Fruit fly (Drosophila melanogaster) whole organism, prepupa: ENCODE data around the gene CG7370.

Source experiments
- Blimp-1 ChIP-seq: fragments of 200-800 bp; sonication (Bioruptor generic); optimal IDR thresholded peaks from 3 replicates; lab custom pipeline; 2017; ENCODE audit warnings: missing biosample characterization, missing genetic modification characterization, mild to moderate bottlenecking, moderate library complexity, missing genetic modification reagents
- CG10669 ChIP-seq: fragments of 200-800 bp; sonication (Bioruptor generic); optimal IDR thresholded peaks from 3 replicates; lab custom pipeline; 2018; ENCODE audit warnings: missing biosample characterization, mild to moderate bottlenecking, missing genetic modification characterization, moderate library complexity
- CG11294 ChIP-seq: fragments of 200-800 bp; sonication (Bioruptor generic); IDR thresholded peaks from 2 replicates; pipeline ENCODE4 v1.3.6; 2022; ENCODE audit warnings: missing biosample characterization, missing genetic modification characterization
- CG11762 ChIP-seq: fragments of 200-800 bp; sonication (Bioruptor generic); optimal IDR thresholded peaks from 3 replicates; lab custom pipeline; 2016; ENCODE audit warnings: missing biosample characterization, missing genetic modification characterization; ENCODE audit not compliant: insufficient read depth
- CG11902 ChIP-seq: fragments of 200-800 bp; sonication (Bioruptor generic); optimal IDR thresholded peaks from 3 replicates; lab custom pipeline; 2016; ENCODE audit warnings: missing biosample characterization, missing genetic modification characterization
- CG15336 ChIP-seq: fragments of 200-800 bp; sonication (Bioruptor generic); IDR thresholded peaks from 2 replicates; pipeline ENCODE4 v1.3.6; 2022; ENCODE audit warnings: missing biosample characterization, missing genetic modification characterization
- CG16779 ChIP-seq: fragments of 200-800 bp; sonication (Bioruptor generic); optimal IDR thresholded peaks from 3 replicates; lab custom pipeline; 2017; ENCODE audit warnings: missing biosample characterization, mild to moderate bottlenecking, missing genetic modification characterization
- CG31627 ChIP-seq: fragments of 200-800 bp; sonication (Bioruptor generic); optimal IDR thresholded peaks from 3 replicates; lab custom pipeline; 2016; ENCODE audit warnings: missing biosample characterization, missing genetic modification characterization
- CG34406 ChIP-seq: fragments of 200-800 bp; sonication (Bioruptor generic); optimal IDR thresholded peaks from 3 replicates; lab custom pipeline; 2016; ENCODE audit warnings: missing biosample characterization, missing genetic modification characterization
- CG6163 ChIP-seq: fragments of 200-800 bp; sonication (Bioruptor generic); IDR thresholded peaks from 3 replicates; pipeline ENCODE4 v1.3.6; 2022; ENCODE audit warnings: missing biosample characterization, missing genetic modification characterization
- CG6276 ChIP-seq: fragments of 200-800 bp; sonication (Bioruptor generic); optimal IDR thresholded peaks from 2 replicates; lab custom pipeline; 2017; ENCODE audit warnings: missing biosample characterization, mild to moderate bottlenecking, missing genetic modification characterization
- CG6792 ChIP-seq: fragments of 200-800 bp; sonication (Bioruptor generic); optimal IDR thresholded peaks from 3 replicates; lab custom pipeline; 2016; ENCODE audit warnings: missing biosample characterization, missing genetic modification characterization
- CG6808 ChIP-seq: fragments of 200-800 bp; sonication (Bioruptor generic); optimal IDR thresholded peaks from 3 replicates; lab custom pipeline; 2017; ENCODE audit warnings: missing biosample characterization, missing genetic modification characterization, mild to moderate bottlenecking, moderate library complexity, missing genetic modification reagents
- CG6854 ChIP-seq: fragments of 200-800 bp; sonication (Bioruptor generic); optimal IDR thresholded peaks from 2 replicates; lab custom pipeline; 2017; ENCODE audit warnings: missing biosample characterization, mild to moderate bottlenecking, missing genetic modification characterization
- CG8119 ChIP-seq: fragments of 200-800 bp; sonication (Bioruptor generic); IDR thresholded peaks from 3 replicates; pipeline ENCODE4 v1.3.6; 2022; ENCODE audit warnings: missing biosample characterization, missing genetic modification characterization
- CG9139 ChIP-seq: fragments of 200-800 bp; sonication (Bioruptor generic); optimal IDR thresholded peaks from 3 replicates; lab custom pipeline; 2017; ENCODE audit warnings: missing biosample characterization, mild to moderate bottlenecking, missing genetic modification characterization
- Eip78C ChIP-seq: fragments of 200-800 bp; sonication (Bioruptor generic); peaks from one replicate; lab custom pipeline; 2016; ENCODE audit warnings: missing biosample characterization, missing genetic modification characterization
- Eip93F ChIP-seq: fragments of 200-800 bp; sonication (Bioruptor generic); optimal IDR thresholded peaks from 2 replicates; lab custom pipeline; 2016; ENCODE audit warnings: missing biosample characterization, mild to moderate bottlenecking, missing genetic modification characterization
- Hr38 ChIP-seq: sonication (Bioruptor generic); optimal IDR thresholded peaks from 2 replicates; lab custom pipeline; 2016; ENCODE audit warnings: missing biosample characterization, missing genetic modification characterization
- Hr39 ChIP-seq: fragments of 200-800 bp; sonication (Bioruptor generic); optimal IDR thresholded peaks from 2 replicates; lab custom pipeline; 2016; ENCODE audit warnings: missing biosample characterization, missing genetic modification characterization
- Lpt ChIP-seq: fragments of 200-800 bp; sonication (Bioruptor generic); optimal IDR thresholded peaks from 3 replicates; lab custom pipeline; 2016; ENCODE audit warnings: missing biosample characterization, missing genetic modification characterization
- Smox ChIP-seq: fragments of 200-800 bp; sonication (Bioruptor generic); optimal IDR thresholded peaks from 3 replicates; lab custom pipeline; 2016; ENCODE audit warnings: missing biosample characterization, missing genetic modification characterization
- Sox102F ChIP-seq: fragments of 200-800 bp; sonication (Bioruptor generic); optimal IDR thresholded peaks from 2 replicates; lab custom pipeline; 2016; ENCODE audit warnings: missing biosample characterization, mild to moderate bottlenecking, missing genetic modification characterization
- Sox14 ChIP-seq: fragments of 200-800 bp; sonication (Bioruptor generic); optimal IDR thresholded peaks from 3 replicates; lab custom pipeline; 2016; ENCODE audit warnings: missing biosample characterization, missing genetic modification characterization
- cyc ChIP-seq: fragments of 200-800 bp; sonication (Bioruptor generic); optimal IDR thresholded peaks from 3 replicates; lab custom pipeline; 2016; ENCODE audit warnings: missing biosample characterization, missing genetic modification characterization
- dsx ChIP-seq: fragments of 200-800 bp; optimal IDR thresholded peaks from 3 replicates; lab custom pipeline; 2019; ENCODE audit warnings: missing biosample characterization, mild to moderate bottlenecking, missing genetic modification characterization, moderate library complexity; ENCODE audit not compliant: poor library complexity, severe bottlenecking
- eg ChIP-seq: fragments of 200-800 bp; sonication (Bioruptor generic); IDR thresholded peaks from 3 replicates; pipeline ENCODE4 v1.3.6; 2022; ENCODE audit warnings: missing biosample characterization, missing genetic modification characterization
- esn ChIP-seq: fragments of 200-800 bp; sonication (Bioruptor generic); optimal IDR thresholded peaks from 2 replicates; lab custom pipeline; 2016; ENCODE audit warnings: missing biosample characterization, mild to moderate bottlenecking, missing genetic modification characterization, moderate library complexity
- fd85E ChIP-seq: fragments of 200-800 bp; sonication (Bioruptor generic); optimal IDR thresholded peaks from 3 replicates; lab custom pipeline; 2016; ENCODE audit warnings: missing biosample characterization, missing genetic modification characterization
- fkh ChIP-seq: fragments of 200-800 bp; sonication (Bioruptor generic); optimal IDR thresholded peaks from 3 replicates; lab custom pipeline; 2017; ENCODE audit warnings: missing biosample characterization, mild to moderate bottlenecking, missing genetic modification characterization, moderate library complexity
- net ChIP-seq: fragments of 200-800 bp; sonication (Bioruptor generic); optimal IDR thresholded peaks from 3 replicates; lab custom pipeline; 2016; ENCODE audit warnings: missing biosample characterization, missing genetic modification characterization
- pdm3 ChIP-seq: fragments of 200-800 bp; sonication (Bioruptor generic); optimal IDR thresholded peaks from 3 replicates; lab custom pipeline; 2016; ENCODE audit warnings: missing biosample characterization, missing genetic modification characterization
- salr ChIP-seq, 2 experiments: fragments of 200-800 bp; sonication (Bioruptor generic); optimal IDR thresholded peaks; 3 replicates each; lab custom pipeline; 2016 to 2018; ENCODE audit warnings: missing biosample characterization in 2 of 2, missing genetic modification characterization in 2 of 2, mild to moderate bottlenecking in 1 of 2
- spab ChIP-seq: fragments of 200-800 bp; sonication (Bioruptor generic); optimal IDR thresholded peaks from 2 replicates; lab custom pipeline; 2017; ENCODE audit warnings: missing biosample characterization, mild to moderate bottlenecking, missing genetic modification characterization, missing genetic modification reagents
- ss ChIP-seq, 2 experiments: fragments of 200-800 bp; sonication (Bioruptor generic); optimal IDR thresholded peaks; 2 replicates in 1 of 2; 3 replicates in 1 of 2; lab custom pipeline; 2017 to 2018; ENCODE audit warnings: mild to moderate bottlenecking in 2 of 2, missing biosample characterization in 2 of 2, missing genetic modification characterization in 2 of 2, moderate library complexity in 1 of 2
- svp ChIP-seq: fragments of 200-800 bp; sonication (Bioruptor generic); peaks from one replicate; lab custom pipeline; 2016; ENCODE audit warnings: missing biosample characterization, missing genetic modification characterization
- topi ChIP-seq: fragments of 200-800 bp; sonication (Bioruptor generic); optimal IDR thresholded peaks from 3 replicates; lab custom pipeline; 2016; ENCODE audit warnings: missing biosample characterization, missing genetic modification characterization
- vri ChIP-seq: fragments of 200-800 bp; sonication (Bioruptor generic); optimal IDR thresholded peaks from 3 replicates; lab custom pipeline; 2016; ENCODE audit warnings: missing biosample characterization, mild to moderate bottlenecking, missing genetic modification characterization

Gene CG7370

dm6 chr3L:21739017-21739730 lies 30.4 kb upstream of the CG7370 start (continued):
- TF ChIP-seq dsx (GFP tag; lab: Kevin White, UChicago), result peak; percentile 34
- peak; percentile 50 for TF ChIP-seq esn (GFP tag; lab: Kevin White, UChicago)
- no peak for TF ChIP-seq Eip93F (GFP tag; lab: Kevin White, UChicago)
- no peak for TF ChIP-seq salr (GFP tag; optimal IDR thresholded peaks at IDR 0.05; lab: Kevin White, UChicago)
- TF ChIP-seq Eip78C (GFP tag; lab: Kevin White, UChicago), result peak; percentile 85
- TF ChIP-seq ss (GFP tag; optimal IDR thresholded peaks at IDR 0.05; lab: Kevin White, UChicago), result peak in 1 of 2 experiments; percentile 42
- no peak for TF ChIP-seq CG11762 (GFP tag; lab: Kevin White, UChicago)
- TF ChIP-seq CG9139 (GFP tag; lab: Kevin White, UChicago), result no peak
- 0 out of 3 replicates have a peak, but pooled peaks have one; percentile 22 for TF ChIP-seq eg (GFP tag; lab: Robert Waterston, UW)
- no peak for TF ChIP-seq CG6854 (GFP tag; lab: Kevin White, UChicago)
- no peak for TF ChIP-seq Sox14 (GFP tag; lab: Kevin White, UChicago)
- no peak for TF ChIP-seq cyc (GFP tag; lab: Kevin White, UChicago)
- peak; percentile 5 for TF ChIP-seq CG34406 (GFP tag; lab: Kevin White, UChicago)
- no peak for TF ChIP-seq CG6808 (GFP tag; lab: Kevin White, UChicago)
- TF ChIP-seq CG15336 (GFP tag; lab: Robert Waterston, UW), result no peak
- no peak for TF ChIP-seq spab (GFP tag; lab: Kevin White, UChicago)
- TF ChIP-seq Smox (GFP tag; lab: Kevin White, UChicago), result peak; percentile 24
- 0 out of 3 replicates have a peak, but pooled peaks have one; percentile 14 for TF ChIP-seq CG8119 (GFP tag; lab: Robert Waterston, UW)
- peak; percentile 56 for TF ChIP-seq topi (GFP tag; lab: Kevin White, UChicago)
- peak; percentile 25 for TF ChIP-seq CG31627 (GFP tag; lab: Kevin White, UChicago)
- peak; percentile 17 for TF ChIP-seq vri (GFP tag; lab: Kevin White, UChicago)
- no peak for TF ChIP-seq Hr38 (GFP tag; lab: Kevin White, UChicago)
- TF ChIP-seq Blimp-1 (GFP tag; lab: Kevin White, UChicago), result no peak
- no peak for TF ChIP-seq net (GFP tag; lab: Kevin White, UChicago)
- no peak for TF ChIP-seq CG16779 (tag; lab: Kevin White, UChicago)
- TF ChIP-seq svp (GFP tag; lab: Kevin White, UChicago), result peak; percentile 88

dm6 chr3L:21740209-21740608 lies 29.4 kb upstream of the CG7370 start, which contains the start of gene CG14566:
Gene CG14566, minus strand, starts transcription at chr3L:21740309.
- TF ChIP-seq CG6163 (no peak), fkh (no peak), CG11294 (GFP tag; lab: Robert Waterston, UW) (no peak)

dm6 chr3L:21741234-21741633 lies 28.4 kb upstream of the CG7370 start, which contains the start of gene CG14572:
Gene CG14572, plus strand, starts transcription at chr3L:21741534.
- TF ChIP-seq fkh (no peak), Hr39 (GFP tag; lab: Kevin White, UChicago) (no peak), CG6276 (GFP tag; lab: Kevin White, UChicago) (no peak), svp (GFP tag; lab: Kevin White, UChicago) (no peak), pdm3 (GFP tag; lab: Kevin White, UChicago) (no peak), Lpt (GFP tag; lab: Kevin White, UChicago) (no peak), CG11762 (GFP tag; lab: Kevin White, UChicago) (no peak), CG10669 (GFP tag; lab: Kevin White, UChicago) (no peak), CG11902 (GFP tag; lab: Kevin White, UChicago) (no peak), CG6792 (GFP tag; lab: Kevin White, UChicago) (no peak), Sox14 (GFP tag; lab: Kevin White, UChicago) (no peak), Sox102F (GFP tag; lab: Kevin White, UChicago) (no peak), fd85E (GFP tag; lab: Kevin White, UChicago) (no peak), CG31627 (GFP tag; lab: Kevin White, UChicago) (no peak)
